1 fruit fly cellular context compared by ENCODE assay signal in the genomic region with DNA sequence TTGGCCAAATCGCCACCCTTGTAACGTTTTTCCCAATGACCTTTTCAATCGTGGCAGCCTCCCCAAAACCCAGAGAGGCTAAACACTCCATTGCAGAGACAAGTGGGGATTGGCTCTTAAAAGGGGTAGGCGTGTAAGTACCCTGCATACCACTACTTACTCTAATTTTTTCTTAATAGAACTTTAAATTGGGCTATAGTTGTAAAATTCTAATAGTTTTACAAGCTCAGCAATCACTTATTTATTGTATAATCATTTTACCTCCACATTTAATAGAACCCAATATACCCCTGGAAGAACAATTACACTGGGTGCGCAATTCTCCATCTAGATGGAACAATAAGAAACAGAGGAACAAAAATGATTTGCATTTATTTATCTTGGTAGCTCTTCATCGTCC.
A peak's percentile ranks its signal among the peaks of the same experiment; 100 is the strongest.
TF ChIP-seq lines count a peak whose summit lies in the region.

No protein-coding gene starts in this region.

TF ChIP-seq in whole organism, embryonic, 481 proteins besides CTCF, POLR2A, EP300 and RAD21 (continued from another document and continues in another):
- TF ChIP-seq nerfin-1 (tag; optimal IDR thresholded peaks at IDR 0.05; lab: Kevin White, UChicago) = peak; percentile 61
- peak; percentile 63 for TF ChIP-seq Hand (GFP tag; optimal IDR thresholded peaks at IDR 0.05; lab: Kevin White, UChicago)
- peak; percentile 70 for TF ChIP-seq Camta (GFP tag; optimal IDR thresholded peaks at IDR 0.05; lab: Kevin White, UChicago)
- TF ChIP-seq MTF-1 (GFP tag; optimal IDR thresholded peaks at IDR 0.05; lab: Kevin White, UChicago; ENCODE audit: borderline replicate concordance) = no peak
- TF ChIP-seq E2f1 (GFP tag; IDR thresholded peaks at IDR 0.05; lab: Robert Waterston, UW) = peak; percentile 74
- peak; percentile 51; the same call in 1 of the 2 replicates for TF ChIP-seq E2f2 (GFP tag; IDR thresholded peaks at IDR 0.05; lab: Robert Waterston, UW)
- peak; percentile 72 for TF ChIP-seq Aef1 (GFP tag; IDR thresholded peaks at IDR 0.05; lab: Robert Waterston, UW)
- TF ChIP-seq CG11695 (GFP tag; IDR thresholded peaks at IDR 0.05; lab: Robert Waterston, UW) = peak; percentile 66; the same call in 2 of the 3 replicates
- peak; percentile 94 for TF ChIP-seq D19B (GFP tag; optimal IDR thresholded peaks at IDR 0.05; lab: Kevin White, UChicago)
- TF ChIP-seq chn (GFP tag; optimal IDR thresholded peaks at IDR 0.05; lab: Kevin White, UChicago) = peak; percentile 58
- TF ChIP-seq bigmax (GFP tag; optimal IDR thresholded peaks at IDR 0.05; lab: Kevin White, UChicago) = no peak
- peak; percentile 72 for TF ChIP-seq ara (GFP tag; IDR thresholded peaks at IDR 0.05; lab: Robert Waterston, UW)
- TF ChIP-seq pan (optimal IDR thresholded peaks at IDR 0.05; lab: Kevin White, UChicago) = no peak
- peak in 1 of 2 experiments; percentile 87 for TF ChIP-seq pan (GFP tag; optimal IDR thresholded peaks at IDR 0.05 in 1 of 2, IDR thresholded peaks at IDR 0.05 in 1 of 2)
- TF ChIP-seq Tbp (GFP tag; optimal IDR thresholded peaks at IDR 0.05; lab: Kevin White, UChicago) = no peak
- TF ChIP-seq CG7786 (GFP tag; optimal IDR thresholded peaks at IDR 0.05; lab: Kevin White, UChicago) = peak; percentile 61
- peak; percentile 80 for TF ChIP-seq CG8924 (tag; optimal IDR thresholded peaks at IDR 0.05; lab: Kevin White, UChicago)
- TF ChIP-seq CG8944 (GFP tag; optimal IDR thresholded peaks at IDR 0.05; lab: Kevin White, UChicago) = peak; percentile 47
- no peak for TF ChIP-seq hkb (optimal IDR thresholded peaks at IDR 0.05; lab: Kevin White, UChicago)
- TF ChIP-seq hkb (GFP tag; IDR thresholded peaks at IDR 0.05; lab: Robert Waterston, UW) = peak; percentile 82
- peak; percentile 84 for TF ChIP-seq lmd (GFP tag; IDR thresholded peaks at IDR 0.05; lab: Robert Waterston, UW)
- peak; percentile 70 for TF ChIP-seq H15 (GFP tag; IDR thresholded peaks at IDR 0.05; lab: Robert Waterston, UW)
- peak; percentile 26 for TF ChIP-seq CG9437 (GFP tag; optimal IDR thresholded peaks at IDR 0.05; lab: Kevin White, UChicago)
- TF ChIP-seq CG10959 (GFP tag; IDR thresholded peaks at IDR 0.05; lab: Robert Waterston, UW) = peak; percentile 45; the same call in 1 of the 2 replicates
- peak; percentile 25 for TF ChIP-seq CG18011 (GFP tag; optimal IDR thresholded peaks at IDR 0.05; lab: Kevin White, UChicago)
- peak; percentile 76 for TF ChIP-seq CG6689 (GFP tag; IDR thresholded peaks at IDR 0.05; lab: Robert Waterston, UW)
- TF ChIP-seq trh (GFP tag; optimal IDR thresholded peaks at IDR 0.05; lab: Kevin White, UChicago) = no peak
- peak; percentile 78 for TF ChIP-seq Sox102F (GFP tag; optimal IDR thresholded peaks at IDR 0.05; lab: Kevin White, UChicago)
- TF ChIP-seq NC2β (GFP tag; optimal IDR thresholded peaks at IDR 0.05; lab: Kevin White, UChicago) = peak; percentile 55
- peak; percentile 15 for TF ChIP-seq CG12744 (GFP tag; optimal IDR thresholded peaks at IDR 0.05; lab: Kevin White, UChicago)
- no peak for TF ChIP-seq Doc3 (GFP tag; IDR thresholded peaks at IDR 0.05; lab: Robert Waterston, UW; ENCODE audit: partially characterized antibody)
- peak; percentile 57 for TF ChIP-seq CG14710 (tag; optimal IDR thresholded peaks at IDR 0.05; lab: Kevin White, UChicago)
- TF ChIP-seq Dad (GFP tag; optimal IDR thresholded peaks at IDR 0.05; lab: Kevin White, UChicago) = peak; percentile 46
- TF ChIP-seq HLH54F (GFP tag; optimal IDR thresholded peaks at IDR 0.05; lab: Kevin White, UChicago) = peak; percentile 55
- peak; percentile 39 for TF ChIP-seq NC2α (GFP tag; optimal IDR thresholded peaks at IDR 0.05; lab: Kevin White, UChicago)
- TF ChIP-seq CG6254 (GFP tag; optimal IDR thresholded peaks at IDR 0.05; lab: Kevin White, UChicago) = peak; percentile 67
- TF ChIP-seq Lhr (GFP tag; optimal IDR thresholded peaks at IDR 0.05; lab: Kevin White, UChicago) = peak; percentile 37
- TF ChIP-seq Asciz (GFP tag; optimal IDR thresholded peaks at IDR 0.05; lab: Kevin White, UChicago) = peak; percentile 55
- peak; percentile 35 for TF ChIP-seq CG1647 (GFP tag; optimal IDR thresholded peaks at IDR 0.05; lab: Kevin White, UChicago)
- peak; percentile 55 for TF ChIP-seq tin (GFP tag; optimal IDR thresholded peaks at IDR 0.05; lab: Kevin White, UChicago)
- peak; percentile 55 for TF ChIP-seq wor (GFP tag; IDR thresholded peaks at IDR 0.05; lab: Robert Waterston, UW)
- TF ChIP-seq lab (GFP tag; optimal IDR thresholded peaks at IDR 0.05; lab: Kevin White, UChicago) = peak; percentile 88
- no peak for TF ChIP-seq lov (optimal IDR thresholded peaks at IDR 0.05; lab: Kevin White, UChicago)
- no peak for TF ChIP-seq lov (GFP tag; IDR thresholded peaks at IDR 0.05; lab: Robert Waterston, UW)
- TF ChIP-seq Kr (GFP tag; optimal IDR thresholded peaks at IDR 0.05; lab: Kevin White, UChicago) = no peak
- peak; percentile 63 for TF ChIP-seq CG14050 (GFP tag; IDR thresholded peaks at IDR 0.05; lab: Robert Waterston, UW)
- TF ChIP-seq ERR (GFP tag; optimal IDR thresholded peaks at IDR 0.05; lab: Kevin White, UChicago) = peak; percentile 38
- peak; percentile 47 for TF ChIP-seq CG10654 (GFP tag; optimal IDR thresholded peaks at IDR 0.05; lab: Kevin White, UChicago)
- TF ChIP-seq aop (GFP tag; IDR thresholded peaks at IDR 0.05; lab: Robert Waterston, UW) = no peak
- TF ChIP-seq Bdp1 (GFP tag; optimal IDR thresholded peaks at IDR 0.05; lab: Kevin White, UChicago) = peak; percentile 25
- peak; percentile 37 for TF ChIP-seq Bteb2 (GFP tag; optimal IDR thresholded peaks at IDR 0.05; lab: Kevin White, UChicago)
- peak; percentile 58 for TF ChIP-seq pum (GFP tag; optimal IDR thresholded peaks at IDR 0.05; lab: Kevin White, UChicago)
- TF ChIP-seq Awh (GFP tag; IDR thresholded peaks at IDR 0.05; lab: Robert Waterston, UW) = peak; percentile 78
- TF ChIP-seq jigr1 (GFP tag; IDR thresholded peaks at IDR 0.05; lab: Robert Waterston, UW) = peak; percentile 35; the same call in 1 of the 3 replicates
- peak; percentile 66 for TF ChIP-seq HmgZ (tag; optimal IDR thresholded peaks at IDR 0.05; lab: Kevin White, UChicago)
- TF ChIP-seq org-1 (GFP tag; optimal IDR thresholded peaks at IDR 0.05; lab: Kevin White, UChicago) = peak; percentile 72
- peak; percentile 84 for TF ChIP-seq CG15269 (tag; optimal IDR thresholded peaks at IDR 0.05; lab: Kevin White, UChicago)
- no peak for TF ChIP-seq zen2 (GFP tag; IDR thresholded peaks at IDR 0.05; lab: Robert Waterston, UW; ENCODE audit: partially characterized antibody)
- TF ChIP-seq Antp (GFP tag; optimal IDR thresholded peaks at IDR 0.05; lab: Kevin White, UChicago) = peak; percentile 62
- peak; percentile 51 for TF ChIP-seq CG15696 (tag; optimal IDR thresholded peaks at IDR 0.05; lab: Kevin White, UChicago)
- no peak for TF ChIP-seq Dp (GFP tag; optimal IDR thresholded peaks at IDR 0.05; lab: Kevin White, UChicago)
- no peak for TF ChIP-seq Usf (GFP tag; optimal IDR thresholded peaks at IDR 0.05; lab: Kevin White, UChicago)
- TF ChIP-seq exex (tag; optimal IDR thresholded peaks at IDR 0.05; lab: Kevin White, UChicago) = peak; percentile 19
- TF ChIP-seq CG31388 (GFP tag; optimal IDR thresholded peaks at IDR 0.05; lab: Kevin White, UChicago) = no peak
- TF ChIP-seq maf-S (GFP tag; optimal IDR thresholded peaks at IDR 0.05; lab: Kevin White, UChicago) = peak; percentile 47
- TF ChIP-seq pho (GFP tag; optimal IDR thresholded peaks at IDR 0.05; lab: Kevin White, UChicago) = peak; percentile 6
- peak; percentile 68 for TF ChIP-seq CG4404 (GFP tag; IDR thresholded peaks at IDR 0.05; lab: Robert Waterston, UW)
- peak; percentile 85 for TF ChIP-seq CG2712 (tag; optimal IDR thresholded peaks at IDR 0.05; lab: Kevin White, UChicago)
- TF ChIP-seq CG11085 (GFP tag; IDR thresholded peaks at IDR 0.05; lab: Robert Waterston, UW) = peak; percentile 25; the same call in 1 of the 2 replicates
- peak; percentile 38; the same call in 1 of the 3 replicates for TF ChIP-seq CG11560 (tag; IDR thresholded peaks at IDR 0.05; lab: Robert Waterston, UW)
- peak; percentile 62 for TF ChIP-seq Side (GFP tag; optimal IDR thresholded peaks at IDR 0.05; lab: Kevin White, UChicago)
- TF ChIP-seq croc (GFP tag; conservative IDR thresholded peaks at IDR 0.05; lab: Robert Waterston, UW) = peak; percentile 67; the same call in 2 of the 3 replicates
- peak; percentile 46 for TF ChIP-seq CG1529 (GFP tag; optimal IDR thresholded peaks at IDR 0.05; lab: Kevin White, UChicago)
- peak; percentile 8 for TF ChIP-seq Ets97D (GFP tag; optimal IDR thresholded peaks at IDR 0.05; lab: Kevin White, UChicago)
- TF ChIP-seq pros (GFP tag; optimal IDR thresholded peaks at IDR 0.05; lab: Kevin White, UChicago) = no peak
- TF ChIP-seq CG3838 (GFP tag; optimal IDR thresholded peaks at IDR 0.05; lab: Kevin White, UChicago) = no peak
- TF ChIP-seq pnt (GFP tag; optimal IDR thresholded peaks at IDR 0.05; lab: Kevin White, UChicago) = peak; percentile 50
- peak; percentile 39 for TF ChIP-seq en (GFP tag; optimal IDR thresholded peaks at IDR 0.05; lab: Kevin White, UChicago)
- peak; percentile 71 for TF ChIP-seq Hr3 (GFP tag; optimal IDR thresholded peaks at IDR 0.05; lab: Kevin White, UChicago)
- peak; percentile 38 for TF ChIP-seq Mad (GFP tag; optimal IDR thresholded peaks at IDR 0.05; lab: Kevin White, UChicago)
- peak; percentile 51; the same call in 3 of the 4 replicates for TF ChIP-seq Gug (GFP tag; IDR thresholded peaks at IDR 0.05; lab: Robert Waterston, UW)
- peak; percentile 70 for TF ChIP-seq Meics (GFP tag; optimal IDR thresholded peaks at IDR 0.05; lab: Kevin White, UChicago)
- TF ChIP-seq dmrt99B (tag; optimal IDR thresholded peaks at IDR 0.05; lab: Kevin White, UChicago) = peak; percentile 85
- no peak for TF ChIP-seq CG10431 (GFP tag; optimal IDR thresholded peaks at IDR 0.05; lab: Kevin White, UChicago)
- no peak for TF ChIP-seq Neu2 (GFP tag; optimal IDR thresholded peaks at IDR 0.05; lab: Kevin White, UChicago; ENCODE audit: borderline replicate concordance)
- no peak for TF ChIP-seq insv (GFP tag; optimal IDR thresholded peaks at IDR 0.05; lab: Kevin White, UChicago)
- TF ChIP-seq CG16813 (GFP tag; IDR thresholded peaks at IDR 0.05; lab: Robert Waterston, UW; ENCODE audit: partially characterized antibody) = no peak
- TF ChIP-seq ems (GFP tag; optimal IDR thresholded peaks at IDR 0.05; lab: Kevin White, UChicago) = peak; percentile 66
- peak; percentile 9 for TF ChIP-seq mirr (GFP tag; optimal IDR thresholded peaks at IDR 0.05; lab: Kevin White, UChicago)
- peak; percentile 77 for TF ChIP-seq CG18262 (tag; optimal IDR thresholded peaks at IDR 0.05; lab: Kevin White, UChicago)
- TF ChIP-seq CG3163 (GFP tag; optimal IDR thresholded peaks at IDR 0.05; lab: Kevin White, UChicago) = peak; percentile 23
- TF ChIP-seq grn (GFP tag; optimal IDR thresholded peaks at IDR 0.05; lab: Kevin White, UChicago) = no peak
- peak; percentile 80 for TF ChIP-seq CG4424 (GFP tag; optimal IDR thresholded peaks at IDR 0.05; lab: Kevin White, UChicago)
- peak; percentile 40; the same call in 1 of the 2 replicates for TF ChIP-seq Adf1 (GFP tag; IDR thresholded peaks at IDR 0.05; lab: Robert Waterston, UW)
- TF ChIP-seq bsh (GFP tag; optimal IDR thresholded peaks at IDR 0.05; lab: Kevin White, UChicago) = peak in 1 of 2 experiments; percentile 85
- peak; percentile 68 for TF ChIP-seq CG6813 (GFP tag; optimal IDR thresholded peaks at IDR 0.05; lab: Kevin White, UChicago)
- TF ChIP-seq cad (GFP tag; optimal IDR thresholded peaks at IDR 0.05; lab: Kevin White, UChicago) = no peak
- TF ChIP-seq CG13894 (tag; optimal IDR thresholded peaks at IDR 0.05; lab: Kevin White, UChicago) = peak; percentile 73
- peak; percentile 61; the same call in 2 of the 3 replicates for TF ChIP-seq Dbx (GFP tag; IDR thresholded peaks at IDR 0.05; lab: Robert Waterston, UW)
- peak; percentile 70 for TF ChIP-seq bcd (GFP tag; optimal IDR thresholded peaks at IDR 0.05; lab: Kevin White, UChicago)
- peak; percentile 74 for TF ChIP-seq cwo (GFP tag; optimal IDR thresholded peaks at IDR 0.05; lab: Kevin White, UChicago)
- TF ChIP-seq jing (GFP tag; optimal IDR thresholded peaks at IDR 0.05; lab: Kevin White, UChicago) = peak; percentile 62
- peak; percentile 74 for TF ChIP-seq CG32772 (GFP tag; IDR thresholded peaks at IDR 0.05; lab: Robert Waterston, UW)
- TF ChIP-seq CG8281 (tag; optimal IDR thresholded peaks at IDR 0.05; lab: Kevin White, UChicago) = peak; percentile 28
- peak; percentile 35 for TF ChIP-seq CG15011 (GFP tag; optimal IDR thresholded peaks at IDR 0.05; lab: Kevin White, UChicago)
- TF ChIP-seq pfk (GFP tag; optimal IDR thresholded peaks at IDR 0.05; lab: Kevin White, UChicago) = no peak
- TF ChIP-seq ash1 (GFP tag; optimal IDR thresholded peaks at IDR 0.05; lab: Kevin White, UChicago) = no peak
- no peak for TF ChIP-seq Dref (GFP tag; IDR thresholded peaks at IDR 0.05; lab: Robert Waterston, UW)
- peak; percentile 9 for TF ChIP-seq slp2 (GFP tag; optimal IDR thresholded peaks at IDR 0.05; lab: Kevin White, UChicago)
- peak; percentile 57; the same call in 1 of the 2 replicates for TF ChIP-seq onecut (GFP tag; IDR thresholded peaks at IDR 0.05; lab: Robert Waterston, UW)
- TF ChIP-seq gt (GFP tag; IDR thresholded peaks at IDR 0.05; lab: Robert Waterston, UW) = no peak
- TF ChIP-seq CG9876 (GFP tag; optimal IDR thresholded peaks at IDR 0.05; lab: Kevin White, UChicago) = no peak
- TF ChIP-seq MBD-R2 (GFP tag; IDR thresholded peaks at IDR 0.05; lab: Robert Waterston, UW) = peak; percentile 41; the same call in 1 of the 2 replicates
- peak; percentile 58 for TF ChIP-seq gsb-n (tag; optimal IDR thresholded peaks at IDR 0.05; lab: Kevin White, UChicago)
- no peak for TF ChIP-seq CG5180 (GFP tag; optimal IDR thresholded peaks at IDR 0.05; lab: Kevin White, UChicago)
- peak; percentile 60 for TF ChIP-seq kay (GFP tag; optimal IDR thresholded peaks at IDR 0.05; lab: Kevin White, UChicago)
- peak; percentile 83 for TF ChIP-seq slbo (GFP tag; IDR thresholded peaks at IDR 0.05; lab: Robert Waterston, UW)
- peak; percentile 51; the same call in 1 of the 2 replicates for TF ChIP-seq CG17612 (GFP tag; IDR thresholded peaks at IDR 0.05; lab: Robert Waterston, UW)
- peak; percentile 21 for TF ChIP-seq fu2 (GFP tag; optimal IDR thresholded peaks at IDR 0.05; lab: Kevin White, UChicago)
- peak; percentile 71 for TF ChIP-seq CG12071 (GFP tag; optimal IDR thresholded peaks at IDR 0.05; lab: Kevin White, UChicago)
- TF ChIP-seq dm (GFP tag; optimal IDR thresholded peaks at IDR 0.05; lab: Kevin White, UChicago) = peak; percentile 25
- peak; percentile 41 for TF ChIP-seq cato (GFP tag; optimal IDR thresholded peaks at IDR 0.05; lab: Kevin White, UChicago; ENCODE audit: borderline replicate concordance)
- TF ChIP-seq sqz (GFP tag; optimal IDR thresholded peaks at IDR 0.05; lab: Kevin White, UChicago) = peak; percentile 48
- TF ChIP-seq gem (tag; optimal IDR thresholded peaks at IDR 0.05; lab: Kevin White, UChicago) = peak; percentile 87
